Worm (Caenorhabditis elegans) whole organism, L3 larva: ENCODE measurements around the gene fbxa-29.

Source experiments
- R02D3.7 ChIP-seq: fragments of 150-350 bp; optimal IDR thresholded peaks from 2 replicates; lab custom pipeline; 2014; ENCODE audit warnings: missing biosample characterization, missing genetic modification characterization
- ZK546.5 ChIP-seq: sonication (generic microtip); optimal IDR thresholded peaks from 2 replicates; lab custom pipeline; 2017; ENCODE audit warnings: missing biosample characterization, missing genetic modification characterization
- ama-1 ChIP-seq: fragments of 150-350 bp; optimal IDR thresholded peaks from 2 replicates; lab custom pipeline; 2018
- ceh-16 ChIP-seq: sonication (generic microtip); optimal IDR thresholded peaks from 2 replicates; lab custom pipeline; 2017; ENCODE audit warnings: missing biosample characterization, missing genetic modification characterization
- ceh-28 ChIP-seq: fragments of 150-350 bp; optimal IDR thresholded peaks from 2 replicates; lab custom pipeline; 2014; ENCODE audit warnings: missing biosample characterization, missing genetic modification reagents, missing genetic modification characterization
- ceh-82 ChIP-seq: fragments of 150-350 bp; optimal IDR thresholded peaks from 2 replicates; lab custom pipeline; 2014; ENCODE audit warnings: missing biosample characterization, missing genetic modification characterization
- egl-27 ChIP-seq: sonication (generic microtip); optimal IDR thresholded peaks from 4 replicates; lab custom pipeline; 2017; ENCODE audit warnings: missing biosample characterization, missing genetic modification reagents, missing genetic modification characterization
- egl-5 ChIP-seq: fragments of 150-350 bp; optimal IDR thresholded peaks from 2 replicates; lab custom pipeline; 2017; ENCODE audit warnings: missing biosample characterization, missing genetic modification reagents, missing genetic modification characterization, inconsistent platforms
- elt-2 ChIP-seq: sonication (generic microtip); optimal IDR thresholded peaks from 2 replicates; lab custom pipeline; 2016; ENCODE audit warnings: missing genetic modification reagents, mild to moderate bottlenecking, missing genetic modification characterization, missing compliant biosample characterization
- elt-3 ChIP-seq, 3 experiments: fragments of 150-350 bp in 1 of 3; sonication (generic microtip) in 2 of 3; optimal IDR thresholded peaks; 2 replicates in 2 of 3; 4 replicates in 1 of 3; lab custom pipeline; 2014 to 2017; ENCODE audit warnings: missing biosample characterization in 3 of 3, missing genetic modification characterization in 3 of 3
- eor-1 ChIP-seq, 2 experiments: fragments of 150-350 bp; optimal IDR thresholded peaks; 2 replicates each; lab custom pipeline; 2014 to 2018; ENCODE audit warnings: missing biosample characterization in 2 of 2, missing genetic modification characterization in 2 of 2
- fkh-10 ChIP-seq: sonication (generic microtip); optimal IDR thresholded peaks from 2 replicates; lab custom pipeline; 2017; ENCODE audit warnings: missing biosample characterization, missing genetic modification reagents, missing genetic modification characterization
- jun-1 ChIP-seq: fragments of 150-350 bp; optimal IDR thresholded peaks from 2 replicates; lab custom pipeline; 2014; ENCODE audit warnings: missing biosample characterization, missing genetic modification reagents, missing genetic modification characterization
- lin-15B ChIP-seq: fragments of 150-350 bp; optimal IDR thresholded peaks from 2 replicates; lab custom pipeline; 2014; ENCODE audit warnings: missing biosample characterization, missing genetic modification characterization
- lin-39 ChIP-seq: fragments of 150-350 bp; optimal IDR thresholded peaks from 2 replicates; lab custom pipeline; 2018; ENCODE audit warnings: missing biosample characterization, missing genetic modification reagents, missing genetic modification characterization
- lsy-12 ChIP-seq: sonication (generic microtip); optimal IDR thresholded peaks from 2 replicates; lab custom pipeline; 2016; ENCODE audit warnings: mild to moderate bottlenecking, missing genetic modification characterization, missing compliant biosample characterization
- mml-1 ChIP-seq: fragments of 150-350 bp; sonication (generic microtip); optimal IDR thresholded peaks from 3 replicates; lab custom pipeline; 2014; ENCODE audit warnings: missing biosample characterization, missing genetic modification characterization
- nhr-11 ChIP-seq: fragments of 150-350 bp; optimal IDR thresholded peaks from 2 replicates; lab custom pipeline; 2014; ENCODE audit warnings: missing biosample characterization, missing genetic modification characterization
- nhr-12 ChIP-seq: fragments of 150-350 bp; optimal IDR thresholded peaks from 2 replicates; lab custom pipeline; 2014; ENCODE audit warnings: missing biosample characterization, missing genetic modification characterization
- nhr-237 ChIP-seq: fragments of 150-350 bp; optimal IDR thresholded peaks from 2 replicates; lab custom pipeline; 2014; ENCODE audit warnings: missing biosample characterization, missing genetic modification characterization
- nhr-25 ChIP-seq: sonication (generic microtip); optimal IDR thresholded peaks from 2 replicates; lab custom pipeline; 2017; ENCODE audit warnings: missing biosample characterization, missing genetic modification characterization
- nhr-28 ChIP-seq: fragments of 150-350 bp; optimal IDR thresholded peaks from 2 replicates; lab custom pipeline; 2014; ENCODE audit warnings: missing biosample characterization, missing genetic modification characterization
- nhr-43 ChIP-seq: sonication (generic microtip); optimal IDR thresholded peaks from 2 replicates; lab custom pipeline; 2016; ENCODE audit warnings: mild to moderate bottlenecking, missing genetic modification characterization, missing compliant biosample characterization; ENCODE audit not compliant: poor library complexity, severe bottlenecking
- nhr-67 ChIP-seq: fragments of 150-350 bp; optimal IDR thresholded peaks from 2 replicates; lab custom pipeline; 2014; ENCODE audit warnings: missing biosample characterization, missing genetic modification characterization
- nhr-76 ChIP-seq: fragments of 150-350 bp; sonication (generic microtip); optimal IDR thresholded peaks from 5 replicates; lab custom pipeline; 2014; ENCODE audit warnings: missing biosample characterization, missing genetic modification characterization
- nhr-77 ChIP-seq: fragments of 150-350 bp; optimal IDR thresholded peaks from 2 replicates; lab custom pipeline; 2014; ENCODE audit warnings: missing biosample characterization, missing genetic modification characterization
- pha-4 ChIP-seq: fragments of 150-350 bp; optimal IDR thresholded peaks from 2 replicates; lab custom pipeline; 2014; ENCODE audit warnings: missing biosample characterization, missing genetic modification reagents, missing genetic modification characterization
- pqm-1 ChIP-seq: fragments of 150-350 bp; optimal IDR thresholded peaks from 2 replicates; lab custom pipeline; 2017; ENCODE audit warnings: missing biosample characterization, missing genetic modification characterization, inconsistent platforms
- sea-2 ChIP-seq: fragments of 150-350 bp; sonication (generic microtip); optimal IDR thresholded peaks from 4 replicates; lab custom pipeline; 2014; ENCODE audit warnings: missing biosample characterization, missing genetic modification reagents, missing genetic modification characterization
- skn-1 ChIP-seq: fragments of 150-350 bp; optimal IDR thresholded peaks from 2 replicates; lab custom pipeline; 2014; ENCODE audit warnings: missing biosample characterization, missing genetic modification characterization
- snpc-4 ChIP-seq: fragments of 150-350 bp; optimal IDR thresholded peaks from 2 replicates; lab custom pipeline; 2014; ENCODE audit warnings: missing biosample characterization, missing genetic modification characterization
- tbx-2 ChIP-seq: sonication (generic microtip); optimal IDR thresholded peaks from 2 replicates; lab custom pipeline; 2016; ENCODE audit warnings: mild to moderate bottlenecking, missing genetic modification characterization, missing compliant biosample characterization
- zag-1 ChIP-seq: fragments of 150-350 bp; optimal IDR thresholded peaks from 2 replicates; lab custom pipeline; 2014; ENCODE audit warnings: missing biosample characterization, missing genetic modification characterization
- ztf-11 ChIP-seq: fragments of 150-350 bp; optimal IDR thresholded peaks from 2 replicates; lab custom pipeline; 2014; ENCODE audit warnings: missing biosample characterization, missing genetic modification characterization
- ztf-4 ChIP-seq: fragments of 150-350 bp; optimal IDR thresholded peaks from 2 replicates; lab custom pipeline; 2014; ENCODE audit warnings: missing biosample characterization, missing genetic modification characterization

Gene fbxa-29

DNA sequence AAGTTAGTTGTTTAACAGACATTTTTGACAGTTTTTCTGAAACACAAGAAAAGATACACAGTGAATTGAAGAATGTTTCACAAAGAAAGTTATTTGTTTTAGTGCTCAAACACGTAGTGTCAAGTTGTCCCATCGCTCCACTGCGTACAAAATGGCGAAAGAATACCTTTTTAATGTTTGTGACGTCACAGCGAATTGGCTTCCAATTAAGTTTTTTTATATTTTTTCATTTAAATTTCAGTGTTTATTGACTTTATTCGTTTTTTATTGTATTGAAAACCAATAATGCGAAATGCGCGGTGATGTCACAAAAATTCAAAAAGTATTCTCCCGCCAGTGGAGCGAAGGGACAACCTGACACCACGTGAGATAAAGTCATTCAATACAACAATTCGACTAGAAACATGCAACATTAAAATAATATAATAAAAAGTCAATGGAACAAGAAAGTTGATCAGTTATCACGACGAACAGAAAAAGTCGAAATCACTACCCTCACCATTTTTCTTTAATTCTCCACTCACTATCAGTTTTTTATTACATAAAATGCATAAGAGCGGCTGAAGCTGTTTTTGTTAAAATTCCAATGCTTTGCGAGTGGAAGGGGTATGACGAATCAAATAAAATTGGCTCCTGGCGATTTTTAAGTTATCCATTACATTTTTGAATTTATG is at the start of gene fbxa-29:
Gene fbxa-29 (minus strand): TSS at position 51 of the 674 bp plus-strand sequence.
- TF ChIP-seq pqm-1 (peak; percentile 58), skn-1 (no peak), pha-4 (tag; lab: Kevin White, UChicago) (no peak), elt-2 (tag; lab: Kevin White, UChicago) (peak; percentile 72)

DNA sequence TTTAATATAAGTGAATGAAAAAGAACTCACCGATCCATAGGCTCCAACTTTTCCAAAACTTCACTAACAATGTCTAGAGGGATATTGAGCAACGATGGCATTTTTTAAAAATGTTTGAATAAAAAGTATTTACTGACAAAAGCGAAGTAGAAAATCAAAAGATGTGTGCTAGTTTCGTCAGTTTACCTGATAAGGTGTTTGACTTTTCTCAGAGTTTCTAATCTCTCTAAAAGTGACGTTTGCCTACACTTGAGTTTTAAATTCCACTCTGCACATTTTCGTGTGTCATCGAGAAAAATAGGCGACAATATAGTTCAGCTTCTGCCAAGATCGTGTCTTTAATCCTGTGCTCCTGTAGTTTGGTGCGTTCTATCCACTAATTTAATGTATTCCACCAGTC is 48.1 kb upstream of the fbxa-29 start, which contains the start of gene fbxa-15:
Gene fbxa-15 (minus strand): TSS at position 101 of the 400 bp plus-strand sequence.
- no peak for TF ChIP-seq ZK546.5 (tag; lab: Kevin White, UChicago)
- TF ChIP-seq skn-1: no peak
- no peak for TF ChIP-seq ztf-4
- peak; percentile 1 for TF ChIP-seq pqm-1
- TF ChIP-seq mml-1 (tag; lab: Kevin White, UChicago): no peak
- TF ChIP-seq R02D3.7 (tag; lab: Kevin White, UChicago): no peak
- no peak for TF ChIP-seq jun-1 (tag; lab: Kevin White, UChicago)
- TF ChIP-seq egl-5 (tag; lab: Kevin White, UChicago): no peak
- TF ChIP-seq nhr-43 (tag; lab: Kevin White, UChicago): no peak
- TF ChIP-seq lsy-12 (tag; lab: Kevin White, UChicago): no peak
- TF ChIP-seq elt-2 (tag; lab: Kevin White, UChicago): peak; percentile 9
- no peak for TF ChIP-seq snpc-4 (tag; lab: Kevin White, UChicago)
- no peak for TF ChIP-seq ceh-82 (tag; lab: Kevin White, UChicago)

ce11 chrIII:1315038-1315437 is 41.5 kb upstream of the fbxa-29 start, which contains the start of the genes fbxa-80 and fbxa-19:
Gene fbxa-80, minus strand, starts transcription at chrIII:1315210.
Gene fbxa-19, plus strand, starts transcription at chrIII:1315401.
- peak; percentile 23 for TF ChIP-seq pqm-1
- no peak for TF ChIP-seq ceh-82 (tag; lab: Kevin White, UChicago)
- TF ChIP-seq elt-2 (tag; lab: Kevin White, UChicago): peak; percentile 70

- TF ChIP-seq nhr-11 (tag; lab: Kevin White, UChicago): no peak
- no peak for TF ChIP-seq nhr-25 (tag; lab: Kevin White, UChicago)
- no peak for TF ChIP-seq eor-1 (tag; optimal IDR thresholded peaks at IDR 0.05; lab: Kevin White, UChicago)
- no peak for TF ChIP-seq sea-2 (GFP tag; lab: Kevin White, UChicago)
- TF ChIP-seq mml-1 (tag; lab: Kevin White, UChicago): no peak
- TF ChIP-seq ceh-82 (tag; lab: Kevin White, UChicago): no peak
- TF ChIP-seq ceh-16 (tag; lab: Kevin White, UChicago): no peak
- no peak for TF ChIP-seq ama-1 (lab: Kevin White, UChicago)
- no peak for TF ChIP-seq ztf-4
- TF ChIP-seq ceh-28 (tag; lab: Kevin White, UChicago): no peak
- TF ChIP-seq nhr-67 (tag; lab: Kevin White, UChicago): no peak
- no peak for TF ChIP-seq lin-15B
These were observed 40.8 kb upstream of the fbxa-29 start for ce11 chrIII:1314283-1314682.

- TF ChIP-seq lin-39 (no peak), egl-27 (tag; lab: Kevin White, UChicago) (no peak), nhr-67 (tag; lab: Kevin White, UChicago) (no peak), nhr-12 (no peak), zag-1 (tag; lab: Kevin White, UChicago) (no peak), R02D3.7 (tag; lab: Kevin White, UChicago) (no peak), ztf-4 (no peak), pqm-1 (no peak), tbx-2 (no peak), egl-5 (tag; lab: Kevin White, UChicago) (no peak)
These were observed 37.9 kb upstream of the fbxa-29 start for ce11 chrIII:1311367-1311766.

ce11 chrIII:1308887-1309286 is 35.4 kb upstream of the fbxa-29 start, which contains the start of gene Y82E9BL.12:
Gene Y82E9BL.12, plus strand, starts transcription at chrIII:1309187.
- TF ChIP-seq nhr-12: no peak
- no peak for TF ChIP-seq elt-3 (tag; optimal IDR thresholded peaks at IDR 0.05; lab: Kevin White, UChicago)
- TF ChIP-seq nhr-76: no peak
- no peak for TF ChIP-seq nhr-11 (tag; lab: Kevin White, UChicago)
- TF ChIP-seq nhr-28 (tag; lab: Kevin White, UChicago): no peak
- no peak for TF ChIP-seq nhr-237
- no peak for TF ChIP-seq pha-4 (tag; lab: Kevin White, UChicago)
- TF ChIP-seq nhr-25 (tag; lab: Kevin White, UChicago): no peak
- TF ChIP-seq snpc-4 (tag; lab: Kevin White, UChicago): no peak
- TF ChIP-seq ztf-11 (tag; lab: Kevin White, UChicago): no peak
- no peak for TF ChIP-seq ceh-82 (tag; lab: Kevin White, UChicago)
- no peak for TF ChIP-seq ceh-28 (tag; lab: Kevin White, UChicago)
- no peak for TF ChIP-seq nhr-77
- no peak for TF ChIP-seq ZK546.5 (tag; lab: Kevin White, UChicago)
- no peak for TF ChIP-seq fkh-10 (GFP tag; lab: Kevin White, UChicago)
- TF ChIP-seq, all 47 proteins: peak for 0
